Worm (Caenorhabditis elegans) whole organism, L3 larva: ENCODE results near the gene ctsa-2.
A peak's percentile ranks its signal among the peaks of the same experiment; 100 is the strongest.

ENCODE experiments used
- R02D3.7 ChIP-seq: fragments of 150-350 bp; optimal IDR thresholded peaks from 2 replicates; lab custom pipeline; 2014; ENCODE audit warnings: missing biosample characterization, missing genetic modification characterization
- ZK546.5 ChIP-seq: sonication (generic microtip); optimal IDR thresholded peaks from 2 replicates; lab custom pipeline; 2017; ENCODE audit warnings: missing biosample characterization, missing genetic modification characterization
- aly-2 ChIP-seq: fragments of 150-350 bp; optimal IDR thresholded peaks from 2 replicates; lab custom pipeline; 2014; ENCODE audit warnings: missing biosample characterization, missing genetic modification characterization
- ama-1 ChIP-seq: fragments of 150-350 bp; optimal IDR thresholded peaks from 2 replicates; lab custom pipeline; 2018
- ceh-16 ChIP-seq: sonication (generic microtip); optimal IDR thresholded peaks from 2 replicates; lab custom pipeline; 2017; ENCODE audit warnings: missing biosample characterization, missing genetic modification characterization
- ceh-28 ChIP-seq: fragments of 150-350 bp; optimal IDR thresholded peaks from 2 replicates; lab custom pipeline; 2014; ENCODE audit warnings: missing biosample characterization, missing genetic modification reagents, missing genetic modification characterization
- ceh-82 ChIP-seq: fragments of 150-350 bp; optimal IDR thresholded peaks from 2 replicates; lab custom pipeline; 2014; ENCODE audit warnings: missing biosample characterization, missing genetic modification characterization
- daf-12 ChIP-seq: fragments of 150-350 bp; optimal IDR thresholded peaks from 2 replicates; lab custom pipeline; 2014; ENCODE audit warnings: missing biosample characterization, missing genetic modification reagents, missing genetic modification characterization
- egl-27 ChIP-seq: sonication (generic microtip); optimal IDR thresholded peaks from 4 replicates; lab custom pipeline; 2017; ENCODE audit warnings: missing biosample characterization, missing genetic modification reagents, missing genetic modification characterization
- egl-5 ChIP-seq: fragments of 150-350 bp; optimal IDR thresholded peaks from 2 replicates; lab custom pipeline; 2017; ENCODE audit warnings: missing biosample characterization, missing genetic modification reagents, missing genetic modification characterization, inconsistent platforms
- elt-1 ChIP-seq: fragments of 150-350 bp; optimal IDR thresholded peaks from 2 replicates; lab custom pipeline; 2014; ENCODE audit warnings: missing biosample characterization, missing genetic modification characterization
- elt-2 ChIP-seq: sonication (generic microtip); optimal IDR thresholded peaks from 2 replicates; lab custom pipeline; 2016; ENCODE audit warnings: missing genetic modification reagents, mild to moderate bottlenecking, missing genetic modification characterization, missing compliant biosample characterization
- elt-3 ChIP-seq, 3 experiments: fragments of 150-350 bp in 1 of 3; sonication (generic microtip) in 2 of 3; optimal IDR thresholded peaks; 2 replicates in 2 of 3; 4 replicates in 1 of 3; lab custom pipeline; 2014 to 2017; ENCODE audit warnings: missing biosample characterization in 3 of 3, missing genetic modification characterization in 3 of 3
- eor-1 ChIP-seq, 2 experiments: fragments of 150-350 bp; optimal IDR thresholded peaks; 2 replicates each; lab custom pipeline; 2014 to 2018; ENCODE audit warnings: missing biosample characterization in 2 of 2, missing genetic modification characterization in 2 of 2
- fkh-10 ChIP-seq: sonication (generic microtip); optimal IDR thresholded peaks from 2 replicates; lab custom pipeline; 2017; ENCODE audit warnings: missing biosample characterization, missing genetic modification reagents, missing genetic modification characterization
- fkh-2 ChIP-seq: fragments of 150-350 bp; optimal IDR thresholded peaks from 2 replicates; lab custom pipeline; 2014; ENCODE audit warnings: missing biosample characterization, missing genetic modification reagents, missing genetic modification characterization
- fos-1 ChIP-seq: fragments of 150-350 bp; optimal IDR thresholded peaks from 2 replicates; lab custom pipeline; 2014; ENCODE audit warnings: missing biosample characterization, missing genetic modification characterization
- jun-1 ChIP-seq: fragments of 150-350 bp; optimal IDR thresholded peaks from 2 replicates; lab custom pipeline; 2014; ENCODE audit warnings: missing biosample characterization, missing genetic modification reagents, missing genetic modification characterization
- lin-15B ChIP-seq: fragments of 150-350 bp; optimal IDR thresholded peaks from 2 replicates; lab custom pipeline; 2014; ENCODE audit warnings: missing biosample characterization, missing genetic modification characterization
- lin-39 ChIP-seq: fragments of 150-350 bp; optimal IDR thresholded peaks from 2 replicates; lab custom pipeline; 2018; ENCODE audit warnings: missing biosample characterization, missing genetic modification reagents, missing genetic modification characterization
- lsy-12 ChIP-seq: sonication (generic microtip); optimal IDR thresholded peaks from 2 replicates; lab custom pipeline; 2016; ENCODE audit warnings: mild to moderate bottlenecking, missing genetic modification characterization, missing compliant biosample characterization
- mdl-1 ChIP-seq: fragments of 150-350 bp; optimal IDR thresholded peaks from 2 replicates; lab custom pipeline; 2014; ENCODE audit warnings: missing biosample characterization, missing genetic modification characterization
- mml-1 ChIP-seq: fragments of 150-350 bp; sonication (generic microtip); optimal IDR thresholded peaks from 3 replicates; lab custom pipeline; 2014; ENCODE audit warnings: missing biosample characterization, missing genetic modification characterization
- nfya-1 ChIP-seq: sonication (generic microtip); optimal IDR thresholded peaks from 2 replicates; lab custom pipeline; 2017; ENCODE audit warnings: missing genetic modification characterization, mild to moderate bottlenecking, missing compliant biosample characterization, antibody characterized with exemption, moderate library complexity; ENCODE audit not compliant: insufficient read depth
- nhr-11 ChIP-seq: fragments of 150-350 bp; optimal IDR thresholded peaks from 2 replicates; lab custom pipeline; 2014; ENCODE audit warnings: missing biosample characterization, missing genetic modification characterization
- nhr-12 ChIP-seq: fragments of 150-350 bp; optimal IDR thresholded peaks from 2 replicates; lab custom pipeline; 2014; ENCODE audit warnings: missing biosample characterization, missing genetic modification characterization
- nhr-23 ChIP-seq: fragments of 150-350 bp; optimal IDR thresholded peaks from 2 replicates; lab custom pipeline; 2014; ENCODE audit warnings: missing biosample characterization, missing genetic modification reagents, missing genetic modification characterization
- nhr-237 ChIP-seq: fragments of 150-350 bp; optimal IDR thresholded peaks from 2 replicates; lab custom pipeline; 2014; ENCODE audit warnings: missing biosample characterization, missing genetic modification characterization
- nhr-25 ChIP-seq: sonication (generic microtip); optimal IDR thresholded peaks from 2 replicates; lab custom pipeline; 2017; ENCODE audit warnings: missing biosample characterization, missing genetic modification characterization
- nhr-28 ChIP-seq: fragments of 150-350 bp; optimal IDR thresholded peaks from 2 replicates; lab custom pipeline; 2014; ENCODE audit warnings: missing biosample characterization, missing genetic modification characterization
- nhr-67 ChIP-seq: fragments of 150-350 bp; optimal IDR thresholded peaks from 2 replicates; lab custom pipeline; 2014; ENCODE audit warnings: missing biosample characterization, missing genetic modification characterization
- nhr-76 ChIP-seq: fragments of 150-350 bp; sonication (generic microtip); optimal IDR thresholded peaks from 5 replicates; lab custom pipeline; 2014; ENCODE audit warnings: missing biosample characterization, missing genetic modification characterization
- nhr-77 ChIP-seq: fragments of 150-350 bp; optimal IDR thresholded peaks from 2 replicates; lab custom pipeline; 2014; ENCODE audit warnings: missing biosample characterization, missing genetic modification characterization
- pha-4 ChIP-seq: fragments of 150-350 bp; optimal IDR thresholded peaks from 2 replicates; lab custom pipeline; 2014; ENCODE audit warnings: missing biosample characterization, missing genetic modification reagents, missing genetic modification characterization
- pqm-1 ChIP-seq: fragments of 150-350 bp; optimal IDR thresholded peaks from 2 replicates; lab custom pipeline; 2017; ENCODE audit warnings: missing biosample characterization, missing genetic modification characterization, inconsistent platforms
- sea-2 ChIP-seq: fragments of 150-350 bp; sonication (generic microtip); optimal IDR thresholded peaks from 4 replicates; lab custom pipeline; 2014; ENCODE audit warnings: missing biosample characterization, missing genetic modification reagents, missing genetic modification characterization
- skn-1 ChIP-seq: fragments of 150-350 bp; optimal IDR thresholded peaks from 2 replicates; lab custom pipeline; 2014; ENCODE audit warnings: missing biosample characterization, missing genetic modification characterization
- tbx-2 ChIP-seq: sonication (generic microtip); optimal IDR thresholded peaks from 2 replicates; lab custom pipeline; 2016; ENCODE audit warnings: mild to moderate bottlenecking, missing genetic modification characterization, missing compliant biosample characterization
- unc-39 ChIP-seq: sonication (generic microtip); optimal IDR thresholded peaks from 4 replicates; lab custom pipeline; 2017; ENCODE audit warnings: missing biosample characterization, missing genetic modification characterization
- ztf-11 ChIP-seq: fragments of 150-350 bp; optimal IDR thresholded peaks from 2 replicates; lab custom pipeline; 2014; ENCODE audit warnings: missing biosample characterization, missing genetic modification characterization

Gene ctsa-2

DNA sequence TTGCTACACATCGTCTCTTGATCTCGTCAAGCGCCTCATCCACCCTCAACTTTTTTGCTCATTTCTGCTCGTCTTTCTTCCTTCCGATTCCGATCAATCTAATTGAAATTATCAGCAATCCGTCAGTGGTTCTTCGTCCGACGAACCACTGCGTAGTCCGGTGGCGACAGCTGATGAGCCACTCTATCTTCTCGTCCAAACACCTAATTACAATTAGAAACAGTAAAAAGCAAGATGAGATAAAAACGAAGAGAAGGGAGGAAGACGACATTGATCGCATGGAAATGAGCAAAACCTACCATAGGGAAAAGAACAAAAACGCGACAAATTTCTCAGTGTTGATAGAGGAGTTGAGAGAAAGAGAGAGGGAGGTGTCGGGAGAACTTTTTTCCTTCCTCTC is 31.0 kb downstream of the ctsa-2 start:
- TF ChIP-seq nfya-1 (tag; lab: Kevin White, UChicago) = peak; percentile 10
- TF ChIP-seq sea-2 = no peak
- TF ChIP-seq, all 47 proteins: peak for 1

ce11 chrX:6391491-6391890 is 38.9 kb downstream of the ctsa-2 start, which contains the start of gene igcm-2:
Gene igcm-2 (minus strand): TSS chrX:6391591.
- TF ChIP-seq pha-4 (tag; lab: Kevin White, UChicago) (no peak), unc-39 (no peak), fkh-2 (no peak), aly-2 (tag; lab: Kevin White, UChicago) (no peak), fkh-10 (no peak), egl-27 (no peak), ZK546.5 (tag; lab: Kevin White, UChicago) (no peak), tbx-2 (tag; lab: Kevin White, UChicago) (no peak), ceh-28 (tag; lab: Kevin White, UChicago) (no peak)

- TF ChIP-seq pha-4 (tag; lab: Kevin White, UChicago) = no peak
- TF ChIP-seq nhr-12 (tag; lab: Kevin White, UChicago) = no peak
- TF ChIP-seq elt-3 (tag; optimal IDR thresholded peaks at IDR 0.05; lab: Kevin White, UChicago) = no peak
- TF ChIP-seq nhr-237 (tag; lab: Kevin White, UChicago) = no peak
- TF ChIP-seq skn-1 (tag; lab: Kevin White, UChicago) = no peak
- no peak for TF ChIP-seq ceh-82 (tag; lab: Kevin White, UChicago)
- no peak for TF ChIP-seq jun-1 (tag; lab: Kevin White, UChicago)
- no peak for TF ChIP-seq tbx-2 (tag; lab: Kevin White, UChicago)
- TF ChIP-seq ceh-16 (tag; lab: Kevin White, UChicago) = no peak
- no peak for TF ChIP-seq nhr-76 (tag; lab: Kevin White, UChicago)
- TF ChIP-seq ZK546.5 (tag; lab: Kevin White, UChicago) = no peak
Observed at ce11 chrX:6388639-6389038, 41.8 kb downstream of the ctsa-2 start.

- TF ChIP-seq nhr-76 (tag; lab: Kevin White, UChicago) (no peak), elt-2 (tag; lab: Kevin White, UChicago) (no peak), lin-15B (tag; lab: Kevin White, UChicago) (no peak)
Observed at ce11 chrX:6385185-6385584, 45.2 kb downstream of the ctsa-2 start, which contains the start of gene igdb-3. Gene igdb-3 (plus strand): TSS chrX:6385485.

DNA sequence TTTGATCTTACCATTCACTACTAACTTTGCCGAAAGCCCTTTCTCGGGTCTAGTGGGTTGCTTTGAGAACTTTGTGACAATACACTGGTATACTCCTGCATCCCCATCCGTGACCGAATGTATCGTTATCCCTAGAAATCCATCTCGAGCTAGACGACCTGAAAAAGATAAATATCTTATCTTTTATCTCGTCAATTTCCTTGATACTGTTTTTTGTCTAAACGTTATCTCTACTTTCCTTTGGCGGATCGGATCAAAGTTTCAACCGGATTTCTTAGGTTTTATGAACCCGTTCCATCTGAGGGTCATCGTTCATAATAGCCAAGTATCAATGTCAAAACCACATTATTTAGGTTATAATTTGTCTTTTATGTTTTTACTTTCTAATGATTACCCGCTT is 45.9 kb downstream of the ctsa-2 start:
- TF ChIP-seq elt-1 (tag; lab: Kevin White, UChicago) (peak; percentile 55), eor-1 (tag; optimal IDR thresholded peaks at IDR 0.05; lab: Kevin White, UChicago) (no peak)

DNA sequence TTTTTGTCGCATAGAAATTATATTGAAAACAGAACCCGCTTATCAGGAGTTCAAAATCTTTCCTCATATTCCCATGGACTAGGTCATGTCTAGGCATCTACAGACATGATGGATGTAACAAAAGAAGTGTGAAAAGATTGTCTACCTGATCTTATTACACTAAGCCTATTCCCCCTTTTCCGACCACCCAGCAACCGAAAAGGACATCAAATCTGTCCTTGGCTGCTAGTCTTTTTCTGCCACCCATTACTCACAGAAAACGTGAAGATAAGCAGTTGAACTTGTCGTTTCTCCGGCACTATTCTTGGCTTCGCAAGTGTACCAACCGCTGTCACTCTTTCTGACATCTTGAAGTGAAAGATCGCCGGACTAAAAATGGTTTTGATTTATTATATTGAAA is 47.5 kb downstream of the ctsa-2 start:
- peak; percentile 85 for TF ChIP-seq elt-1 (tag; lab: Kevin White, UChicago)
- no peak for TF ChIP-seq egl-27
- TF ChIP-seq nhr-23 = peak; percentile 4
- TF ChIP-seq pqm-1 (tag; lab: Kevin White, UChicago) = no peak
- no peak for TF ChIP-seq sea-2
- peak; percentile 86 for TF ChIP-seq nhr-25 (tag; lab: Kevin White, UChicago)
- TF ChIP-seq nhr-77 (tag; lab: Kevin White, UChicago) = no peak
- TF ChIP-seq, all 47 proteins: peak for 3

ce11 chrX:6378363-6378762 is 52.0 kb downstream of the ctsa-2 start:
- TF ChIP-seq ama-1 (no peak), sea-2 (peak; percentile 51), nhr-77 (tag; lab: Kevin White, UChicago) (no peak), pha-4 (tag; lab: Kevin White, UChicago) (peak; percentile 80), nhr-76 (tag; lab: Kevin White, UChicago) (no peak), lin-39 (peak; percentile 86), mml-1 (tag; lab: Kevin White, UChicago) (no peak), R02D3.7 (tag; lab: Kevin White, UChicago) (no peak), lin-15B (tag; lab: Kevin White, UChicago) (peak; percentile 46), nfya-1 (tag; lab: Kevin White, UChicago) (peak; percentile 70), elt-2 (tag; lab: Kevin White, UChicago) (no peak), mdl-1 (tag; lab: Kevin White, UChicago) (peak; percentile 19), nhr-11 (tag; lab: Kevin White, UChicago) (no peak), nhr-67 (tag; lab: Kevin White, UChicago) (no peak), nhr-25 (tag; lab: Kevin White, UChicago) (peak; percentile 1), elt-3 (tag; optimal IDR thresholded peaks at IDR 0.05; lab: Kevin White, UChicago) (no peak), tbx-2 (tag; lab: Kevin White, UChicago) (peak; percentile 22), nhr-23 (no peak), ztf-11 (tag; lab: Kevin White, UChicago) (no peak), nhr-28 (tag; lab: Kevin White, UChicago) (no peak), lsy-12 (tag; lab: Kevin White, UChicago) (peak; percentile 24), daf-12 (tag; lab: Kevin White, UChicago) (no peak), egl-5 (no peak), fos-1 (tag; lab: Kevin White, UChicago) (no peak), nhr-12 (tag; lab: Kevin White, UChicago) (no peak), aly-2 (tag; lab: Kevin White, UChicago) (no peak)
